Fruit fly (Drosophila melanogaster) whole organism, adult: ENCODE results near the gene Nct.

Experiments
- CG11617 ChIP-seq: fragments of 200-800 bp; sonication (Bioruptor generic); optimal IDR thresholded peaks from 2 replicates; lab custom pipeline; 2017; ENCODE audit warnings: mild to moderate bottlenecking, missing biosample characterization, missing genetic modification reagents, missing genetic modification characterization
- CG1620 ChIP-seq: fragments of 200-800 bp; sonication (Bioruptor generic); optimal IDR thresholded peaks from 2 replicates; lab custom pipeline; 2016; ENCODE audit warnings: missing biosample characterization, missing genetic modification characterization
- CG7045 ChIP-seq: fragments of 200-800 bp; sonication (Bioruptor generic); optimal IDR thresholded peaks from 2 replicates; lab custom pipeline; 2017; ENCODE audit warnings: missing biosample characterization, mild to moderate bottlenecking, missing genetic modification characterization
- kay ChIP-seq: fragments of 200-800 bp; sonication (Bioruptor generic); peaks from one replicate; lab custom pipeline; 2016; ENCODE audit warnings: missing biosample characterization, missing genetic modification characterization, borderline replicate concordance
- toe ChIP-seq: fragments of 200-800 bp; sonication (Bioruptor generic); optimal IDR thresholded peaks from 2 replicates; lab custom pipeline; 2016; ENCODE audit warnings: missing biosample characterization, missing genetic modification characterization

DNA sequence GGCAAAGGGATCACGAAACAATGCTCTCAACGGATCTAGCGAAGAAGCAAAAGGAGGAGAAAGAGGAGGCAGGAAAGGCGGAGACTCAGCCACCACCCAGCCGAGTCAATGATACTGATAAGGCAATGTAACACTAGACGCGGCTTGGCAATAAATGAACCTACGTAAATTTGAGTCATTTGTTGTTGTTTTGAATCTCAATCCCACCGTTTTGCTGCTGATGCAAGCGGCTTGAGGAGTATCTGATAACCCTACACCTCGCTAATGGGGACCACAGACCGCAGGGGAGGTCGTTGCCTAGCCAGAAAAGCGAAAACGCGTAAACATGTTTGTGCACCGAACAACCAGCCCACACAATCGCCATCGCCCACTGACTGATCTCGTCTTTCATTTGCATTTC is 27.3 kb downstream of the Nct start:
- TF ChIP-seq CG1620: no peak
- TF ChIP-seq toe: no peak
- no peak for TF ChIP-seq CG11617 (GFP tag; lab: Kevin White, UChicago)
- no peak for TF ChIP-seq CG7045 (GFP tag; lab: Kevin White, UChicago)
- TF ChIP-seq kay: no peak
